Worm (Caenorhabditis elegans) whole organism, mixed stage, embryonic: ENCODE measurements around the gene mrpl-46.

ENCODE experiments used
- ceh-39 ChIP-seq: fragments of 150-350 bp; optimal IDR thresholded peaks from 2 replicates; lab custom pipeline; 2014; ENCODE audit warnings: missing biosample characterization, missing genetic modification characterization
- ceh-83 ChIP-seq: fragments of 200-800 bp; sonication (Bioruptor generic); optimal IDR thresholded peaks from 2 replicates; lab custom pipeline; 2018; ENCODE audit warnings: mild to moderate bottlenecking, missing genetic modification characterization, missing compliant biosample characterization
- elt-1 ChIP-seq: sonication (generic microtip); optimal IDR thresholded peaks from 2 replicates; lab custom pipeline; 2017; ENCODE audit warnings: missing genetic modification characterization, mild to moderate bottlenecking, missing compliant biosample characterization, antibody characterized with exemption, moderate library complexity, borderline replicate concordance; ENCODE audit not compliant: insufficient read depth
- elt-3 ChIP-seq: fragments of 150-350 bp; optimal IDR thresholded peaks from 2 replicates; lab custom pipeline; 2014; ENCODE audit warnings: missing biosample characterization, missing genetic modification characterization
- lin-32 ChIP-seq: fragments of 200-800 bp; sonication (Bioruptor generic); optimal IDR thresholded peaks from 2 replicates; lab custom pipeline; 2018; ENCODE audit warnings: mild to moderate bottlenecking, missing genetic modification characterization, missing compliant biosample characterization
- mep-1 ChIP-seq: fragments of 150-350 bp; optimal IDR thresholded peaks from 2 replicates; lab custom pipeline; 2017; ENCODE audit warnings: missing biosample characterization, missing genetic modification reagents, missing genetic modification characterization, inconsistent platforms
- nhr-237 ChIP-seq: fragments of 150-350 bp; optimal IDR thresholded peaks from 2 replicates; lab custom pipeline; 2014; ENCODE audit warnings: missing biosample characterization, missing genetic modification characterization
- nhr-28 ChIP-seq: fragments of 150-350 bp; optimal IDR thresholded peaks from 2 replicates; lab custom pipeline; 2014; ENCODE audit warnings: missing biosample characterization, missing genetic modification characterization
- nhr-76 ChIP-seq: sonication (generic microtip); optimal IDR thresholded peaks from 2 replicates; lab custom pipeline; 2017; ENCODE audit warnings: missing biosample characterization, missing genetic modification characterization
- pha-4 ChIP-seq: fragments of 150-350 bp; optimal IDR thresholded peaks from 2 replicates; lab custom pipeline; 2018; ENCODE audit warnings: missing biosample characterization, missing genetic modification reagents, missing genetic modification characterization
- sem-2 ChIP-seq: fragments of 200-800 bp; sonication (Bioruptor generic); optimal IDR thresholded peaks from 2 replicates; lab custom pipeline; 2018; ENCODE audit warnings: mild to moderate bottlenecking, missing genetic modification characterization, missing compliant biosample characterization
- snpc-4 ChIP-seq: fragments of 150-350 bp; optimal IDR thresholded peaks from 2 replicates; lab custom pipeline; 2014; ENCODE audit warnings: missing biosample characterization, missing genetic modification characterization
- unc-62 ChIP-seq: fragments of 150-350 bp; optimal IDR thresholded peaks from 2 replicates; lab custom pipeline; 2014; ENCODE audit warnings: missing biosample characterization, missing genetic modification reagents, missing genetic modification characterization
- zip-8 ChIP-seq: fragments of 150-350 bp; optimal IDR thresholded peaks from 2 replicates; lab custom pipeline; 2014; ENCODE audit warnings: missing biosample characterization, missing genetic modification characterization

DNA sequence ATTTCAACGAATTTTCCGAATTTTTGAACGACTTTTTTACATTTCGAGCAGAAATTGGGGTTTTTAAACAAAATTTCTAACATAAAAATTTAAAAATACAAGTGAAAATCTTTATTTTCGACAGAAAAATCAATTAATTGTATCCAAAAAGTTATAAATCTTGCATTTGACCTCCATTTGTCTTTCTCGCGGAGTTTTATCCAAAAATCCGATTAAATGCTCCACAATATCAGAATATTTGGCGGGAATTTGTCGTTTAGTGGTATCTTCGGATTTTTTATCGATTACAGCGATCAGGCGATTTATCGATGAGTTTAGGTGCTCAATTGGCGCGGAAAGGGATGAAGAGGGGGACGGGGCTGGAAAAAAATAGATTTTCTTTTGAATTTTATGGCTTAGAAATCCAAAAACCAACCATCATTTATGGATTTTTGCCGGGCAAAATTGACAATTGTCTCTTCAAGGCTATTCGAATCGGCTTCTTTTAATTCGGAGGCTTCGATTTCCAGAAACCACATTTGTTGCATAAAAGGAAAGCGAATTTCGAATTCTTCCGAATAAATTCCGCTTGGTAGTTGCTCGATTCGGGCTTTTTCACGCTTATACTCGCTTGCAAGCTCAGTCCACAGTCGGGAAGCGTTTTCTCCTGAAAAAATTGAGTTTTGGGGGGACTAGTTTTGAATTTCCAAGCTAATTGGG lies 29.8 kb downstream of the mrpl-46 start:
- TF ChIP-seq lin-32 (GFP tag; lab: Kevin White, UChicago): no peak
- TF ChIP-seq nhr-76 (tag; lab: Kevin White, UChicago): no peak
- TF ChIP-seq sem-2 (GFP tag; lab: Kevin White, UChicago): no peak
- no peak for TF ChIP-seq ceh-83 (GFP tag; lab: Kevin White, UChicago)
- TF ChIP-seq ceh-39 (tag; lab: Kevin White, UChicago): no peak
- no peak for TF ChIP-seq pha-4 (tag; lab: Kevin White, UChicago)
- TF ChIP-seq mep-1 (tag; lab: Kevin White, UChicago): no peak
- no peak for TF ChIP-seq unc-62 (GFP tag; lab: Kevin White, UChicago)
- no peak for TF ChIP-seq nhr-28
- no peak for TF ChIP-seq nhr-237 (tag; lab: Kevin White, UChicago)
- no peak for TF ChIP-seq zip-8 (tag; lab: Kevin White, UChicago)
- no peak for TF ChIP-seq snpc-4 (tag; lab: Kevin White, UChicago)
- no peak for TF ChIP-seq elt-1
- no peak for TF ChIP-seq elt-3 (tag; lab: Kevin White, UChicago)
